Worm (Caenorhabditis elegans) whole organism, L4 larva: Measurements from ENCODE around the gene C24A8.5.

ENCODE experiments used
- aly-2 ChIP-seq: sonication (generic microtip); optimal IDR thresholded peaks from 2 replicates; lab custom pipeline; 2018; ENCODE audit warnings: missing biosample characterization, missing genetic modification characterization
- attf-4 ChIP-seq: sonication (generic microtip); optimal IDR thresholded peaks from 3 replicates; lab custom pipeline; 2017; ENCODE audit warnings: missing biosample characterization, missing genetic modification characterization
- ceh-82 ChIP-seq: sonication (generic microtip); optimal IDR thresholded peaks from 2 replicates; lab custom pipeline; 2017; ENCODE audit warnings: missing biosample characterization, missing genetic modification characterization
- dpl-1 ChIP-seq: fragments of 150-350 bp; optimal IDR thresholded peaks from 2 replicates; lab custom pipeline; 2014; ENCODE audit warnings: missing biosample characterization, missing genetic modification reagents, missing genetic modification characterization
- mdl-1 ChIP-seq, 2 experiments: fragments of 150-350 bp in 1 of 2; sonication (generic microtip) in 1 of 2; optimal IDR thresholded peaks; 2 replicates each; lab custom pipeline; 2014 to 2017; ENCODE audit warnings: missing biosample characterization in 2 of 2, missing genetic modification characterization in 2 of 2
- nhr-28 ChIP-seq: fragments of 150-350 bp; optimal IDR thresholded peaks from 2 replicates; lab custom pipeline; 2014; ENCODE audit warnings: missing biosample characterization, missing genetic modification characterization
- nhr-76 ChIP-seq: fragments of 150-350 bp; optimal IDR thresholded peaks from 2 replicates; lab custom pipeline; 2014; ENCODE audit warnings: missing biosample characterization, missing genetic modification characterization
- unc-39 ChIP-seq: sonication (generic microtip); optimal IDR thresholded peaks from 2 replicates; lab custom pipeline; 2017; ENCODE audit warnings: missing biosample characterization, missing genetic modification characterization

DNA sequence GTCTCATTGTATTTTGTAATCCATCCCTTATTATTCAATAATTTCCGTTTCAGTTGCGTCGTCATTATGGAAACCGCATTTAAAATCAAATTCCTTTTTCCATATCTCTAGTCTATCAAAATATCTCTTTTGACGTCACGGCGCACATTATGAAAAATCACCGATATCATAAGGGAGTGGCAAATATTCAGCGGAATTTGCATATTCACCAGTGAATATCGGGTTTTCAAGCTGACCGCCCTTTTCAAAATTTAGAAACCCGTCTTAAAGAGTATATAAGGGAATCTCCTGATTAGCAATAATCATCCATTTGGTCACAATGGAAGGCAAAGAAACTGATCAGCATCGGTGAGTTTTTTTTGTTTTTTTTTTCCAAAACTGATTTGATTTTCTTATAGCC, 24.6 kb upstream of the C24A8.5 start, which contains the start of gene col-165:
- TF ChIP-seq ceh-82 (tag; lab: Kevin White, UChicago) (no peak), dpl-1 (GFP tag; lab: Kevin White, UChicago) (no peak), unc-39 (tag; lab: Kevin White, UChicago) (no peak), mdl-1 (tag; optimal IDR thresholded peaks at IDR 0.05; lab: Kevin White, UChicago) (no peak), attf-4 (tag; lab: Kevin White, UChicago) (no peak), nhr-28 (tag; lab: Kevin White, UChicago) (no peak), nhr-76 (tag; lab: Kevin White, UChicago) (no peak), aly-2 (no peak)
